Worm (Caenorhabditis elegans): Measurements from ENCODE around the gene R02D5.24.
A peak's percentile ranks its signal among the peaks of the same experiment; 100 is the strongest.

R02D5.24 gene

DNA sequence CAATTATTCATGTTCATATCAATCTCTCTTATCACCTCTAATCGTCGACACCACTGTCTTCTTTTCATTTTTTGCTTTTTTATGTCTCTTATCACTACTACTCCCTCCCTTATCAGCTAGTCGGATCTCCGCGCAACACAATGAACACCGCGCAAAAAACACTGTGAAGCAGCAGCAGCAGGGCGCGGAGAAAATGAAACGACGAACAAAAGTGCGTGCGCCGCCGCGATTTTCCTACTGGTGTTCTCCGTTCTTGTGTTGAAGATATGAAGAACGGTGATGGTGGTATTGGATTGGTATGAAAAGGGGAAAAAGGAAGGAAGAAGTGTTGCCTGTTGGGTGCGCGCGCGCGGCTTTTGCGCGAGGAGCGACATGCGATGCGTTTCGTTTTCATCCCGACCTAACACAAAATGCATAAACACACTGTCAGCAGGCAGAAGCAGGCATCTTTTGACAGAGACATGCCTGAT is 4.6 kb downstream of the R02D5.24 start (continued):
- TF ChIP-seq hlh-12 (tag; optimal IDR thresholded peaks at IDR 0.05), result no peak
- no peak for TF ChIP-seq F55B11.4 (tag; optimal IDR thresholded peaks at IDR 0.05; ENCODE audit: borderline replicate concordance, insufficient read depth)
- no peak for TF ChIP-seq ztf-3 (GFP tag; optimal IDR thresholded peaks at IDR 0.05)
- no peak for TF ChIP-seq egl-44 (GFP tag; IDR thresholded peaks at IDR 0.05)
- no peak for TF ChIP-seq cebp-2 (GFP tag; IDR thresholded peaks at IDR 0.05)
- TF ChIP-seq sdz-38 (tag; optimal IDR thresholded peaks at IDR 0.05), result no peak
- no peak for TF ChIP-seq lir-1 (GFP tag; conservative IDR thresholded peaks at IDR 0.05)
- peak; percentile 62 for TF ChIP-seq zfh-2 (GFP tag; conservative IDR thresholded peaks at IDR 0.05)
- TF ChIP-seq dox-1 (GFP tag; IDR thresholded peaks at IDR 0.05), result peak; percentile 48; the same call in 1 of the 2 replicates

- no peak for TF ChIP-seq unc-62 (GFP tag; optimal IDR thresholded peaks at IDR 0.05)
- TF ChIP-seq ets-4 (GFP tag; optimal IDR thresholded peaks at IDR 0.05), result no peak
- TF ChIP-seq lin-35 (GFP tag; optimal IDR thresholded peaks at IDR 0.05), result no peak
- TF ChIP-seq aptf-2 (GFP tag; conservative IDR thresholded peaks at IDR 0.05), result no peak
- no peak for TF ChIP-seq bed-1 (GFP tag; IDR thresholded peaks at IDR 0.05)
- TF ChIP-seq let-607 (tag; optimal IDR thresholded peaks at IDR 0.05), result no peak
- no peak for TF ChIP-seq sea-2 (GFP tag; IDR thresholded peaks at IDR 0.05)
- no peak for TF ChIP-seq Y56A3A.18 (GFP tag; IDR thresholded peaks at IDR 0.05)
- TF ChIP-seq ztf-22 (GFP tag; optimal IDR thresholded peaks at IDR 0.05), result no peak
- TF ChIP-seq B0035.1 (tag; optimal IDR thresholded peaks at IDR 0.05), result no peak
- no peak for TF ChIP-seq hlh-26 (GFP tag; conservative IDR thresholded peaks at IDR 0.05)
- TF ChIP-seq Y67H2A.10 (GFP tag; conservative IDR thresholded peaks at IDR 0.05), result no peak
- TF ChIP-seq Y79H2A.3 (GFP tag; conservative IDR thresholded peaks at IDR 0.05), result no peak
- TF ChIP-seq let-526 (GFP tag; IDR thresholded peaks at IDR 0.05), result no peak
- no peak for TF ChIP-seq D2030.7 (GFP tag; IDR thresholded peaks at IDR 0.05)
- no peak for TF ChIP-seq Y95B8A.8 (GFP tag; IDR thresholded peaks at IDR 0.05)
- TF ChIP-seq tbx-9 (tag; optimal IDR thresholded peaks at IDR 0.05; ENCODE audit: borderline replicate concordance), result no peak
- TF ChIP-seq zfh-2 (GFP tag; conservative IDR thresholded peaks at IDR 0.05), result no peak
- no peak for TF ChIP-seq him-1 (tag; optimal IDR thresholded peaks at IDR 0.05)
- TF ChIP-seq F39B2.1 (GFP tag; IDR thresholded peaks at IDR 0.05), result no peak
These were observed 5.9 kb downstream of the R02D5.24 start for ce11 chrV:14506713-14507675.

ce11 chrV:14508005-14508521 is 6.9 kb downstream of the R02D5.24 start, which contains the start of gene R02D5.1:
Gene R02D5.1, plus strand, starts transcription at chrV:14508249.
- TF ChIP-seq ztf-25 (GFP tag; IDR thresholded peaks at IDR 0.05), result 0 out of 2 replicates have a peak, but pooled peaks have one; percentile 48
- no peak for TF ChIP-seq Y95B8A.8 (GFP tag; IDR thresholded peaks at IDR 0.05)

DNA sequence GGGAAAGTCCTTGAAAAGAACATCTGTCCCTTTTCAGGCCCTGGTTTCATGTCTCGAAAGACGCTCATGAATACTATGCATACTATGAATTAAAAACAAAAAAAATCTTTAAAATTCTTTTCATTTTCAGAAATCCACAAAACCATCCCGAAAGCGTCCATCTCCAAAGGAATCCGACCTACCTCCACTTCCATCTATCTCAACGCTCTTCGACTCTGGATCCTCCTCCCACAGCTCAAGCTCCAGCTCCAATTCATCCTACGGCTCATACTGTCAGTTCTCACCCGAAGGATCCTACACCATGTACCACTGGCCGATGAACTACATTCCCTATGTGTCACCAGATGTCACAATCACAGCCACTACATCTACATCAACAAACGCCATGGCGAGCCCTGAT is 7.4 kb downstream of the R02D5.24 start:
- no peak for TF ChIP-seq ztf-25 (GFP tag; IDR thresholded peaks at IDR 0.05)

DNA sequence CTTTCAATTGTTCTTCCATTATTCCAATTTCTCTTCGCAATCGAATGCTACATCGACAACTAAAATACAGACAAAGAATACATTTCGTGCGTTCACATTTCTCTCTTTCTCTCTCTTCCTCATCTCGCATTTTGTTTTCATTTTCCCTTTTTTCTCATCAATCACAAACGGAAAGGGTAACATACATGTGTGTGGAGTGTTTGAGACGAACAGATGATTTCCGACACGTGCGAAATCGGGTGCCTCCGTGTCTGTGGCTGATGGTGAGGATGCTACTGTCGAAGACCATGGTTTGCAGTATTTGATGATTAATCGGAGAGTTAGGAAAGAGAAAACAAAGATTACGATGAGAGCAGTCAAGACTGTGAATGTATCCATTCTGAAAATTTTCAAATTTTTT is 9.6 kb downstream of the R02D5.24 start, which contains the start of gene R02D5.9:
TSS of gene R02D5.9 (minus strand) at position 378 of the 400 bp plus-strand sequence.
- no peak for TF ChIP-seq mxl-1 (tag; optimal IDR thresholded peaks at IDR 0.05)
- TF ChIP-seq tlf-1 (GFP tag; optimal IDR thresholded peaks at IDR 0.05), result no peak
- no peak for TF ChIP-seq Y79H2A.3 (GFP tag; conservative IDR thresholded peaks at IDR 0.05)
- TF ChIP-seq xnd-1 (tag; optimal IDR thresholded peaks at IDR 0.05), result no peak
- no peak for TF ChIP-seq dpl-1 (GFP tag; optimal IDR thresholded peaks at IDR 0.05)
